Fruit fly (Drosophila melanogaster) whole organism, embryonic: Measurements from ENCODE around the gene CG4597.

Experiments
- Atf6 ChIP-seq: fragments of 200-800 bp; sonication (Bioruptor generic); IDR thresholded peaks from 2 replicates; pipeline ENCODE4 v1.3.6; 2022; ENCODE audit warnings: missing biosample characterization, missing genetic modification characterization
- Bteb2 ChIP-seq: fragments of 200-800 bp; sonication (Bioruptor generic); optimal IDR thresholded peaks from 2 replicates; lab custom pipeline; 2016; ENCODE audit warnings: missing biosample characterization, missing genetic modification characterization
- CG10267 ChIP-seq: fragments of 200-800 bp; sonication (Bioruptor generic); optimal IDR thresholded peaks from 2 replicates; lab custom pipeline; 2018; ENCODE audit warnings: missing biosample characterization, mild to moderate bottlenecking, missing genetic modification characterization, moderate library complexity
- CG11085 ChIP-seq: fragments of 200-800 bp; sonication (Bioruptor generic); IDR thresholded peaks from 2 replicates; pipeline ENCODE4 v1.3.6; 2022; ENCODE audit warnings: missing biosample characterization, missing genetic modification characterization
- CG12071 ChIP-seq: fragments of 200-800 bp; sonication (Bioruptor generic); optimal IDR thresholded peaks from 3 replicates; lab custom pipeline; 2018; ENCODE audit warnings: missing biosample characterization, mild to moderate bottlenecking, missing genetic modification characterization
- CG12155 ChIP-seq: fragments of 200-800 bp; sonication (Bioruptor generic); optimal IDR thresholded peaks from 3 replicates; lab custom pipeline; 2016; ENCODE audit warnings: missing biosample characterization, missing genetic modification characterization
- CG13894 ChIP-seq: fragments of 200-800 bp; sonication (Bioruptor generic); optimal IDR thresholded peaks from 3 replicates; lab custom pipeline; 2018; ENCODE audit warnings: missing biosample characterization, mild to moderate bottlenecking, missing genetic modification characterization, moderate library complexity
- CG15269 ChIP-seq: fragments of 200-800 bp; sonication (Bioruptor generic); optimal IDR thresholded peaks from 2 replicates; lab custom pipeline; 2018; ENCODE audit warnings: missing biosample characterization, mild to moderate bottlenecking, missing genetic modification characterization, moderate library complexity
- CG16815 ChIP-seq: fragments of 200-800 bp; sonication (Bioruptor generic); optimal IDR thresholded peaks from 3 replicates; lab custom pipeline; 2017; ENCODE audit warnings: missing biosample characterization, mild to moderate bottlenecking, missing genetic modification characterization
- CG16863 ChIP-seq: fragments of 200-800 bp; sonication (Bioruptor generic); optimal IDR thresholded peaks from 3 replicates; lab custom pipeline; 2016; ENCODE audit warnings: missing biosample characterization, missing genetic modification characterization
- CG1792 ChIP-seq: fragments of 200-800 bp; sonication (Bioruptor generic); optimal IDR thresholded peaks from 2 replicates; lab custom pipeline; 2016; ENCODE audit warnings: missing biosample characterization, missing genetic modification characterization
- CG1832 ChIP-seq: fragments of 200-800 bp; sonication (Bioruptor generic); optimal IDR thresholded peaks from 2 replicates; lab custom pipeline; 2017; ENCODE audit warnings: missing biosample characterization, mild to moderate bottlenecking, missing genetic modification characterization, inconsistent platforms
- CG18476 ChIP-seq: fragments of 200-800 bp; sonication (Bioruptor generic); optimal IDR thresholded peaks from 2 replicates; lab custom pipeline; 2016; ENCODE audit warnings: missing biosample characterization, mild to moderate bottlenecking, missing genetic modification characterization
- CG2129 ChIP-seq: fragments of 200-800 bp; sonication (Bioruptor generic); IDR thresholded peaks from 2 replicates; pipeline ENCODE4 v1.3.6; 2022; ENCODE audit warnings: missing biosample characterization, missing genetic modification characterization; ENCODE audit not compliant: partially characterized antibody
- CG2202 ChIP-seq: fragments of 200-800 bp; sonication (Bioruptor generic); optimal IDR thresholded peaks from 2 replicates; lab custom pipeline; 2018; ENCODE audit warnings: missing biosample characterization, mild to moderate bottlenecking, missing genetic modification characterization
- CG31388 ChIP-seq: fragments of 200-800 bp; sonication (Bioruptor generic); optimal IDR thresholded peaks from 2 replicates; lab custom pipeline; 2016; ENCODE audit warnings: missing biosample characterization, missing genetic modification characterization
- CG32767 ChIP-seq: fragments of 200-800 bp; sonication (Bioruptor generic); IDR thresholded peaks from 2 replicates; pipeline ENCODE4 v1.3.6; 2022; ENCODE audit warnings: missing biosample characterization, missing genetic modification characterization
- CG3726 ChIP-seq: fragments of 200-800 bp; sonication (Bioruptor generic); IDR thresholded peaks from 3 replicates; pipeline ENCODE4, ENCODE4 v1.3.6; 2022; ENCODE audit warnings: missing biosample characterization, missing genetic modification characterization
- CG4707 ChIP-seq: fragments of 200-800 bp; sonication (Bioruptor generic); optimal IDR thresholded peaks from 2 replicates; lab custom pipeline; 2018; ENCODE audit warnings: missing biosample characterization, mild to moderate bottlenecking, missing genetic modification characterization, moderate library complexity
- CG6654 ChIP-seq: fragments of 200-800 bp; sonication (Bioruptor generic); optimal IDR thresholded peaks from 2 replicates; lab custom pipeline; 2017; ENCODE audit warnings: missing biosample characterization, mild to moderate bottlenecking, missing genetic modification characterization
- CG7928 ChIP-seq: fragments of 200-800 bp; sonication (Bioruptor generic); optimal IDR thresholded peaks from 2 replicates; lab custom pipeline; 2017; ENCODE audit warnings: missing biosample characterization, mild to moderate bottlenecking, missing genetic modification characterization
- CG8089 ChIP-seq: fragments of 200-800 bp; sonication (Bioruptor generic); optimal IDR thresholded peaks from 3 replicates; lab custom pipeline; 2016; ENCODE audit warnings: missing biosample characterization, missing genetic modification characterization
- CG8765 ChIP-seq: fragments of 200-800 bp; sonication (Bioruptor generic); IDR thresholded peaks from 2 replicates; pipeline ENCODE4 v1.3.6; 2022; ENCODE audit warnings: missing biosample characterization, missing genetic modification characterization
- CG8924 ChIP-seq: fragments of 200-800 bp; optimal IDR thresholded peaks from 3 replicates; lab custom pipeline; 2019; ENCODE audit warnings: missing biosample characterization, mild to moderate bottlenecking, missing genetic modification characterization, moderate library complexity
- CG9437 ChIP-seq: fragments of 200-800 bp; sonication (Bioruptor generic); optimal IDR thresholded peaks from 2 replicates; lab custom pipeline; 2018; ENCODE audit warnings: missing biosample characterization, mild to moderate bottlenecking, missing genetic modification characterization
- Dip2 ChIP-seq: fragments of 200-800 bp; sonication (Bioruptor generic); IDR thresholded peaks from 2 replicates; pipeline ENCODE4 v1.3.6; 2022; ENCODE audit warnings: missing biosample characterization, missing genetic modification characterization
- Fer2 ChIP-seq: fragments of 200-800 bp; sonication (Bioruptor generic); optimal IDR thresholded peaks from 2 replicates; lab custom pipeline; 2018; ENCODE audit warnings: missing biosample characterization, mild to moderate bottlenecking, missing genetic modification characterization, moderate library complexity
- Hand ChIP-seq: fragments of 200-800 bp; sonication (Bioruptor generic); optimal IDR thresholded peaks from 2 replicates; lab custom pipeline; 2017; ENCODE audit warnings: mild to moderate bottlenecking, missing biosample characterization, missing genetic modification reagents, missing genetic modification characterization
- Hr3 ChIP-seq: fragments of 200-800 bp; sonication (Bioruptor generic); optimal IDR thresholded peaks from 3 replicates; lab custom pipeline; 2016; ENCODE audit warnings: missing biosample characterization, missing genetic modification characterization
- Hr51 ChIP-seq, 2 experiments: fragments of 200-800 bp; sonication (Bioruptor generic); optimal IDR thresholded peaks; 2 replicates in 1 of 2; 3 replicates in 1 of 2; lab custom pipeline; 2016 to 2018; ENCODE audit warnings: missing biosample characterization in 2 of 2, missing genetic modification characterization in 2 of 2, mild to moderate bottlenecking in 1 of 2, moderate library complexity in 1 of 2
- Hr78 ChIP-seq, 2 experiments: fragments of 200-800 bp in 1 of 2; fragments of >200 bp in 1 of 2; sonication (Bioruptor generic) in 1 of 2; optimal IDR thresholded peaks; 2 replicates each; lab custom pipeline; 2017 to 2019; ENCODE audit warnings: missing biosample characterization in 2 of 2, missing genetic modification characterization in 2 of 2, mild to moderate bottlenecking in 1 of 2, moderate library complexity in 1 of 2
- Lim3 ChIP-seq: fragments of 200-800 bp; sonication (Bioruptor generic); IDR thresholded peaks from 2 replicates; pipeline ENCODE4 v1.3.6; 2022; ENCODE audit warnings: missing biosample characterization, missing genetic modification characterization
- MBD-R2 ChIP-seq: fragments of 200-800 bp; sonication (Bioruptor generic); IDR thresholded peaks from 2 replicates; pipeline ENCODE4 v1.3.6; 2022; ENCODE audit warnings: missing biosample characterization, missing genetic modification characterization
- MESR4 ChIP-seq: fragments of 200-800 bp; sonication (Bioruptor generic); optimal IDR thresholded peaks from 2 replicates; lab custom pipeline; 2018; ENCODE audit warnings: missing biosample characterization, mild to moderate bottlenecking, missing genetic modification characterization, moderate library complexity
- Myb ChIP-seq: fragments of 200-800 bp; sonication (Bioruptor generic); optimal IDR thresholded peaks from 2 replicates; lab custom pipeline; 2016; ENCODE audit warnings: missing biosample characterization, missing genetic modification characterization
- abd-A ChIP-seq: fragments of 200-800 bp; sonication (Bioruptor generic); optimal IDR thresholded peaks from 3 replicates; lab custom pipeline; 2019; ENCODE audit warnings: missing biosample characterization, mild to moderate bottlenecking, missing genetic modification characterization, moderate library complexity
- amos ChIP-seq: fragments of 200-800 bp; sonication (Bioruptor generic); IDR thresholded peaks from 2 replicates; pipeline ENCODE4 v1.3.6; 2022; ENCODE audit warnings: missing biosample characterization, missing genetic modification characterization; ENCODE audit not compliant: partially characterized antibody
- cas ChIP-seq: fragments of 200-800 bp; sonication (Bioruptor generic); IDR thresholded peaks from 2 replicates; pipeline ENCODE4 v1.3.6; 2022; ENCODE audit warnings: missing biosample characterization, missing genetic modification characterization
- chif ChIP-seq, 2 experiments: fragments of 200-800 bp; sonication (Bioruptor generic); optimal IDR thresholded peaks; 3 replicates each; lab custom pipeline; 2016; ENCODE audit warnings: missing biosample characterization in 2 of 2, missing genetic modification characterization in 2 of 2
- disco-r ChIP-seq: fragments of 200-800 bp; sonication (Bioruptor generic); optimal IDR thresholded peaks from 2 replicates; lab custom pipeline; 2016; ENCODE audit warnings: missing biosample characterization, missing genetic modification characterization
- dpn ChIP-seq, 2 experiments: fragments of 200-800 bp; sonication (Bioruptor generic); optimal IDR thresholded peaks; 3 replicates each; lab custom pipeline; 2016; ENCODE audit warnings: missing biosample characterization in 2 of 2, missing genetic modification characterization in 2 of 2
- eve ChIP-seq, 2 experiments: fragments of >200 bp; optimal IDR thresholded peaks; 2 replicates each; lab custom pipeline; 2017; ENCODE audit warnings: missing biosample characterization in 2 of 2, missing genetic modification characterization in 2 of 2
- lola ChIP-seq, 3 experiments: fragments of >200 bp in 2 of 3; fragments of 200-800 bp in 1 of 3; sonication (Bioruptor generic) in 1 of 3; optimal IDR thresholded peaks; 2 replicates each; lab custom pipeline; 2017 to 2019; ENCODE audit warnings: missing biosample characterization in 3 of 3, missing genetic modification characterization in 3 of 3, mild to moderate bottlenecking in 1 of 3, moderate library complexity in 1 of 3
- oc ChIP-seq: fragments of 200-800 bp; sonication (Bioruptor generic); optimal IDR thresholded peaks from 2 replicates; lab custom pipeline; 2018; ENCODE audit warnings: missing biosample characterization, mild to moderate bottlenecking, missing genetic modification characterization, moderate library complexity
- pho ChIP-seq: fragments of 200-800 bp; sonication (Bioruptor generic); optimal IDR thresholded peaks from 2 replicates; lab custom pipeline; 2016; ENCODE audit warnings: missing biosample characterization, missing genetic modification characterization
- pzg ChIP-seq: fragments of 200-800 bp; sonication (Bioruptor generic); optimal IDR thresholded peaks from 3 replicates; lab custom pipeline; 2018; ENCODE audit warnings: missing biosample characterization, mild to moderate bottlenecking, missing genetic modification characterization, moderate library complexity
- tna ChIP-seq: fragments of 200-800 bp; sonication (Bioruptor generic); IDR thresholded peaks from 2 replicates; pipeline ENCODE4 v1.3.6; 2022; ENCODE audit warnings: missing biosample characterization, missing genetic modification characterization; ENCODE audit not compliant: partially characterized antibody
- twi ChIP-seq: fragments of 200-800 bp; optimal IDR thresholded peaks from 2 replicates; lab custom pipeline; 2019; ENCODE audit warnings: missing biosample characterization, mild to moderate bottlenecking, missing genetic modification characterization, moderate library complexity
- vfl ChIP-seq: fragments of 200-800 bp; sonication (Bioruptor generic); optimal IDR thresholded peaks from 2 replicates; lab custom pipeline; 2016; ENCODE audit warnings: missing biosample characterization, missing genetic modification characterization
- wdn ChIP-seq: fragments of 200-800 bp; sonication (Bioruptor generic); IDR thresholded peaks from 2 replicates; pipeline ENCODE4 v1.3.6; 2022; ENCODE audit warnings: missing biosample characterization, missing genetic modification characterization

Gene CG4597

dm6 chr3L:5152354-5152806, 23.1 kb downstream of the CG4597 start, which contains the start of the genes Gen and Srp54k (continued):
- TF ChIP-seq Atf6 (GFP tag; lab: Robert Waterston, UW) (no peak), CG11085 (no peak), Lim3 (GFP tag; lab: Robert Waterston, UW) (no peak), lola (GFP tag; optimal IDR thresholded peaks at IDR 0.05; lab: Kevin White, UChicago) (peak in 1 of 3 experiments; percentile 34), Hand (GFP tag; lab: Kevin White, UChicago) (no peak), Bteb2 (GFP tag; lab: Kevin White, UChicago) (no peak), CG16863 (GFP tag; lab: Kevin White, UChicago) (no peak), CG32767 (GFP tag; lab: Robert Waterston, UW) (no peak), CG2129 (GFP tag; lab: Robert Waterston, UW) (no peak), CG4707 (no peak), Dip2 (GFP tag; lab: Robert Waterston, UW) (no peak), CG9437 (GFP tag; lab: Kevin White, UChicago) (peak; percentile 20), pho (GFP tag; lab: Kevin White, UChicago) (peak; percentile 37), twi (tag; lab: Kevin White, UChicago) (no peak), CG2202 (tag; lab: Kevin White, UChicago) (no peak), CG13894 (no peak), Hr78 (GFP tag; optimal IDR thresholded peaks at IDR 0.05; lab: Kevin White, UChicago) (no peak), abd-A (tag; lab: Kevin White, UChicago) (no peak), CG8089 (no peak), wdn (GFP tag; lab: Robert Waterston, UW) (no peak), CG6654 (GFP tag; lab: Kevin White, UChicago) (no peak), CG1792 (no peak), CG31388 (GFP tag; lab: Kevin White, UChicago) (no peak), vfl (GFP tag; lab: Kevin White, UChicago) (peak; percentile 57), Fer2 (no peak), CG10267 (tag; lab: Kevin White, UChicago) (no peak), amos (peak; percentile 24; the same call in 1 of the 2 replicates), oc (tag; lab: Kevin White, UChicago) (no peak), MBD-R2 (GFP tag; lab: Robert Waterston, UW) (peak; percentile 94), CG1832 (GFP tag; lab: Kevin White, UChicago) (no peak), disco-r (no peak), CG12071 (GFP tag; lab: Kevin White, UChicago) (no peak), CG15269 (tag; lab: Kevin White, UChicago) (no peak), dpn (GFP tag; optimal IDR thresholded peaks at IDR 0.05; lab: Kevin White, UChicago) (peak; percentile 45 to 46), CG18476 (GFP tag; lab: Kevin White, UChicago) (no peak), chif (GFP tag; optimal IDR thresholded peaks at IDR 0.05; lab: Kevin White, UChicago) (peak in 1 of 2 experiments; percentile 41), CG8924 (tag; lab: Kevin White, UChicago) (no peak), CG12155 (peak; percentile 13), tna (no peak), pzg (GFP tag; lab: Kevin White, UChicago) (peak; percentile 77), CG3726 (GFP tag; lab: Robert Waterston, UW) (no peak), MESR4 (peak; percentile 95), Myb (GFP tag; lab: Kevin White, UChicago) (peak; percentile 27), Hr51 (GFP tag; optimal IDR thresholded peaks at IDR 0.05; lab: Kevin White, UChicago) (no peak), cas (GFP tag; lab: Robert Waterston, UW) (no peak), CG8765 (GFP tag; lab: Robert Waterston, UW) (no peak), CG7928 (GFP tag; lab: Kevin White, UChicago) (no peak), eve (GFP tag; optimal IDR thresholded peaks at IDR 0.05; lab: Kevin White, UChicago) (no peak), CG16815 (GFP tag; lab: Kevin White, UChicago) (no peak), Hr3 (GFP tag; lab: Kevin White, UChicago) (peak; percentile 23)
